Worm (Caenorhabditis elegans): ENCODE results near the gene F29A7.3.

The F29A7.3 gene

DNA sequence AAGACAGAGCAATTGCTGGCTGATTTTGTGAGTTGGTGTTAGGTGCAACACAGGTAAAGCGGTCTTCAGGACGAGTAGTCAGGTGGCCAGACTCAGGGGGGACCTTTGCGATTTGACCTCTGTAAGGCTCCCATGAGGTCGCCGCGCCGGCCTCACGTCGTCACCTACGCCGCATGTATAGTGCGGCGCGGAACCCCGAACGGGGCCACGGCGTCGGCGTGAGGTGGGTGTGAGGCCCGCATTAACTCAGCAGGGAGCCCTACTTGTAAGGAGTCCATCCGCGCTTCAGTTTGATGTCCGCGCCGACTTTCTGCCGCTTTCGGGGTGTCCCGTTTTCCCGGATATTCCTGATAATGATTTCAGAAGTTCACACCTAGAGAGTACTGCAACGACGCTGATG is 1.5 kb downstream of the F29A7.3 start:
- no peak for TF ChIP-seq R02D3.7 (tag; optimal IDR thresholded peaks at IDR 0.05)
- TF ChIP-seq snpc-4 (tag; optimal IDR thresholded peaks at IDR 0.05) = no peak
- no peak for TF ChIP-seq zag-1 (tag; optimal IDR thresholded peaks at IDR 0.05)
- TF ChIP-seq dmd-4 (tag; optimal IDR thresholded peaks at IDR 0.05) = no peak
- no peak for TF ChIP-seq lin-11 (tag; optimal IDR thresholded peaks at IDR 0.05)
- TF ChIP-seq elt-3 (tag; optimal IDR thresholded peaks at IDR 0.05) = no peak
- TF ChIP-seq alr-1 (tag; optimal IDR thresholded peaks at IDR 0.05) = no peak
- TF ChIP-seq sma-9 (GFP tag; optimal IDR thresholded peaks at IDR 0.05) = no peak
- TF ChIP-seq sma-9 (tag; optimal IDR thresholded peaks at IDR 0.05) = no peak
- no peak for TF ChIP-seq unc-62 (GFP tag; optimal IDR thresholded peaks at IDR 0.05)
- TF ChIP-seq unc-55 (GFP tag; optimal IDR thresholded peaks at IDR 0.05) = no peak
- no peak for TF ChIP-seq lsy-2 (tag; optimal IDR thresholded peaks at IDR 0.05)
- TF ChIP-seq ceh-16 (tag; optimal IDR thresholded peaks at IDR 0.05) = no peak
- no peak for TF ChIP-seq elt-1 (tag; optimal IDR thresholded peaks at IDR 0.05)
- no peak for TF ChIP-seq nhr-129 (tag; optimal IDR thresholded peaks at IDR 0.05)
- TF ChIP-seq unc-39 (tag; optimal IDR thresholded peaks at IDR 0.05) = no peak
- no peak for TF ChIP-seq ztf-1 (GFP tag; conservative IDR thresholded peaks at IDR 0.05)
- TF ChIP-seq nhr-6 (tag; optimal IDR thresholded peaks at IDR 0.05) = no peak
- TF ChIP-seq F13H6.1 (tag; optimal IDR thresholded peaks at IDR 0.05) = no peak
- no peak for TF ChIP-seq blmp-1 (tag; optimal IDR thresholded peaks at IDR 0.05; ENCODE audit: insufficient read depth)

DNA sequence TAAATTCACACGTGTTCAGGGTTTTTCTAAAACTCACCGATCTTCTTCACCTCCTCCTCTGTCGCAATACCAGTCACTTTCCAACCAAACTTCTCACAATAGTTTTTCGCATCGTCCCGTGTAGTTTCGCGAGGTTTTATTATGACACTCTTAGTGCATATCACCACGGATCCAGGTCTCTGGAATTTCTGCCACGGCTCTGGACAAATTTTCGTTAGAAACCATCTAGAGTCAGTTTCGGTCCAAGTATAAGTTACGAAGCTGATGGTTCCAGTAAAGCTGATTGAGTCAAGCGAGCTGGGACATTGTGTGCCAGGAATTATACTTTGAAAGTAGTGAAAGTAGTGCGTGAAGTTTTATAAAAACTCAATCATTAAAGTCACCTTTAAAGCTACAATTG is 3.3 kb downstream of the F29A7.3 start:
- TF ChIP-seq nhr-11 (tag; optimal IDR thresholded peaks at IDR 0.05) (no peak), ama-1 (optimal IDR thresholded peaks at IDR 0.05) (no peak), nhr-129 (tag; optimal IDR thresholded peaks at IDR 0.05) (no peak), unc-62 (GFP tag; optimal IDR thresholded peaks at IDR 0.05) (no peak), nhr-77 (tag; optimal IDR thresholded peaks at IDR 0.05) (no peak), egl-27 (tag; optimal IDR thresholded peaks at IDR 0.05) (no peak), nhr-23 (tag; optimal IDR thresholded peaks at IDR 0.05) (no peak), sem-4 (tag; optimal IDR thresholded peaks at IDR 0.05) (no peak)

ce11 chrII:2757954-2758353 is 4.9 kb downstream of the F29A7.3 start, which contains the start of gene F29A7.8:
Gene F29A7.8, minus strand, starts transcription at chrII:2758054.
- no peak for TF ChIP-seq ZK546.5 (tag; optimal IDR thresholded peaks at IDR 0.05)
- no peak for TF ChIP-seq aly-2 (tag; optimal IDR thresholded peaks at IDR 0.05)
- TF ChIP-seq nhr-6 (tag; optimal IDR thresholded peaks at IDR 0.05) = no peak
- no peak for TF ChIP-seq alr-1 (tag; optimal IDR thresholded peaks at IDR 0.05)
- TF ChIP-seq ama-1 (optimal IDR thresholded peaks at IDR 0.05) = no peak
- TF ChIP-seq nhr-25 (tag; optimal IDR thresholded peaks at IDR 0.05) = no peak
- no peak for TF ChIP-seq fos-1 (tag; optimal IDR thresholded peaks at IDR 0.05)
- TF ChIP-seq Y55F3AM.14 (GFP tag; optimal IDR thresholded peaks at IDR 0.05) = no peak
- no peak for TF ChIP-seq nhr-12 (tag; optimal IDR thresholded peaks at IDR 0.05)

DNA sequence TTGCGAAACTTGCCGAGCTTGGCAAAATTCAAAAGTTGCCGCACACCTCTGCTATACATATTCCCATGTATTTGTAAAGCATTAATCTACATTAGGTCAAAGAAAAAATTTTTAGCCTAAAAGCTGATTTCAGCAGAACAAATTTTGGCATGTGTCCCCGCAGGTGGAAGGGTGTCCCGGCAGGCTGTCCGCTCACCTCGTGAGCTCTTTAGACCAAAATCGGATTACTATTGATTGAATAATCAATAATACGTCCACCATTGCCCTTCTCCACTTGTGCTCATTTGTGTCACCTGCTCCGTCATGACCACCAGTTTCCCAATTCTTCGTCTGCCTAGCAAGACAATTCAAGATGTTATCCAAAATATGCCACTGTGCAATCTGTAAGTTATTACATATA is 5.4 kb downstream of the F29A7.3 start, which contains the start of gene fbxb-107:
Gene fbxb-107 (plus strand): TSS at position 297 of the 400 bp plus-strand sequence.
- no peak for TF ChIP-seq unc-62 (GFP tag; optimal IDR thresholded peaks at IDR 0.05)
- no peak for TF ChIP-seq nhr-10 (tag; optimal IDR thresholded peaks at IDR 0.05)
- no peak for TF ChIP-seq blmp-1 (tag; optimal IDR thresholded peaks at IDR 0.05; ENCODE audit: insufficient read depth)
- TF ChIP-seq nhr-23 (tag; optimal IDR thresholded peaks at IDR 0.05) = no peak
- no peak for TF ChIP-seq peb-1 (tag; optimal IDR thresholded peaks at IDR 0.05)
- TF ChIP-seq elt-3 (tag; optimal IDR thresholded peaks at IDR 0.05) = no peak
- no peak for TF ChIP-seq mab-5 (tag; optimal IDR thresholded peaks at IDR 0.05)

- no peak for TF ChIP-seq Y55F3AM.14 (GFP tag; optimal IDR thresholded peaks at IDR 0.05)
- TF ChIP-seq nhr-6 (tag; optimal IDR thresholded peaks at IDR 0.05) = no peak
- no peak for TF ChIP-seq lin-11 (tag; optimal IDR thresholded peaks at IDR 0.05)
- no peak for TF ChIP-seq sma-3 (GFP tag; optimal IDR thresholded peaks at IDR 0.05)
- no peak for TF ChIP-seq nhr-25 (tag; optimal IDR thresholded peaks at IDR 0.05)
- no peak for TF ChIP-seq ZK546.5 (tag; optimal IDR thresholded peaks at IDR 0.05)
- TF ChIP-seq mbf-1 (tag; optimal IDR thresholded peaks at IDR 0.05) = no peak
- TF ChIP-seq snpc-4 (tag; optimal IDR thresholded peaks at IDR 0.05) = no peak
- no peak for TF ChIP-seq F13H6.1 (tag; optimal IDR thresholded peaks at IDR 0.05)
These were observed 9.0 kb downstream of the F29A7.3 start, which contains the start of gene fbxb-106 for ce11 chrII:2762108-2762507. Gene fbxb-106, plus strand, starts transcription at chrII:2762408.

Measured in whole organism, L2 larva.